Worm (Caenorhabditis elegans) whole organism, young adult: Measurements from ENCODE around the gene far-3.

ENCODE experiments used
- akir-1 ChIP-seq: fragments of 200-800 bp; sonication (Bioruptor generic); optimal IDR thresholded peaks from 2 replicates; lab custom pipeline; 2018; ENCODE audit warnings: mild to moderate bottlenecking, missing genetic modification characterization, moderate library complexity, missing compliant biosample characterization
- athp-1 ChIP-seq: sonication (generic microtip); optimal IDR thresholded peaks from 2 replicates; lab custom pipeline; 2017; ENCODE audit warnings: mild to moderate bottlenecking, missing genetic modification characterization, missing compliant biosample characterization
- pha-4 ChIP-seq: fragments of 150-350 bp; sonication (generic microtip); optimal IDR thresholded peaks from 2 replicates; lab custom pipeline; 2014; ENCODE audit warnings: missing biosample characterization, missing genetic modification reagents, missing genetic modification characterization
- snpc-4 ChIP-seq, 5 experiments: fragments of 150-350 bp in 1 of 5; sonication (generic microtip) in 4 of 5; optimal IDR thresholded peaks; 2 replicates each; lab custom pipeline; 2014 to 2018; ENCODE audit warnings: missing genetic modification characterization in 5 of 5, missing biosample characterization in 3 of 5, antibody characterized with exemption in 2 of 5, mild to moderate bottlenecking in 2 of 5, missing compliant biosample characterization in 2 of 5, missing genotype in 2 of 5, moderate library complexity in 2 of 5, missing genetic modification reagents in 1 of 5

DNA sequence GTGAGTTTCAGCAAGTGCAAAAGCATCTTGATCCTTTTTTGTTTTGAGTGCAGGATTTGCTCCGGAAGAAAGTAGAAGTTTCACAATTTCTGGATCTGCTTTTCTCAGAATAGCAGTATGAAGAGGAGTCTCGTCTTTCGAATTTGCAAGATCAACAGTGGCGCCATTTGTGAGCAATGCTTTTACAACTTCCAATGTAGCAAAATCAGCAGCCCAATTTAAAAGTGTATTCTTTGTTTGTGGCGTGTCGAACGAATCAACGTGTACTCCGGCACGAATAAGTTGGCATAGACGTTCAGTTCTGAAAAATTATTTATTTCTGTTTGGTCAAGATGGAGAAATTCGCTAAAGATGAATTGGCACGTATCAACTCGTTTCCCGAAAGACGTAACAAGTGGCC lies 47.7 kb downstream of the far-3 start, which contains the start of gene T16G1.13:
- no peak for TF ChIP-seq pha-4 (tag; lab: Kevin White, UChicago)
- no peak for TF ChIP-seq athp-1 (tag; lab: Kevin White, UChicago)
- no peak for TF ChIP-seq snpc-4 (GFP tag; optimal IDR thresholded peaks at IDR 0.05; lab: Kevin White, UChicago)
- TF ChIP-seq snpc-4 (tag; optimal IDR thresholded peaks at IDR 0.05; lab: Kevin White, UChicago) = no peak
- TF ChIP-seq akir-1 (GFP tag; lab: Kevin White, UChicago) = no peak
